Worm (Caenorhabditis elegans) whole organism, late embryonic: ENCODE data around the gene C30G7.2.

Source experiments
- C08G9.2 ChIP-seq: sonication (generic microtip); optimal IDR thresholded peaks from 2 replicates; lab custom pipeline; 2016; ENCODE audit warnings: mild to moderate bottlenecking, missing genetic modification characterization, moderate library complexity, missing compliant biosample characterization
- F13H6.1 ChIP-seq: sonication (generic microtip); optimal IDR thresholded peaks from 2 replicates; lab custom pipeline; 2016; ENCODE audit warnings: missing genetic modification characterization, missing compliant biosample characterization
- K02D7.2 ChIP-seq: sonication (generic microtip); optimal IDR thresholded peaks from 2 replicates; lab custom pipeline; 2017; ENCODE audit warnings: mild to moderate bottlenecking, missing genetic modification characterization, missing compliant biosample characterization
- K09A11.1 ChIP-seq: sonication (generic microtip); optimal IDR thresholded peaks from 2 replicates; lab custom pipeline; 2017; ENCODE audit warnings: antibody characterized with exemption, mild to moderate bottlenecking, missing genetic modification characterization, missing compliant biosample characterization; ENCODE audit not compliant: insufficient read depth
- ceh-2 ChIP-seq: sonication (generic microtip); optimal IDR thresholded peaks from 2 replicates; lab custom pipeline; 2016; ENCODE audit warnings: missing genotype, missing genetic modification characterization, missing compliant biosample characterization
- ceh-22 ChIP-seq: sonication (generic microtip); optimal IDR thresholded peaks from 2 replicates; lab custom pipeline; 2017; ENCODE audit warnings: missing biosample characterization, missing genetic modification characterization
- ceh-31 ChIP-seq: sonication (generic microtip); optimal IDR thresholded peaks from 2 replicates; lab custom pipeline; 2016; ENCODE audit warnings: missing genetic modification characterization, missing compliant biosample characterization
- ceh-34 ChIP-seq: sonication (generic microtip); optimal IDR thresholded peaks from 2 replicates; lab custom pipeline; 2016; ENCODE audit warnings: mild to moderate bottlenecking, missing genetic modification characterization, missing compliant biosample characterization
- ceh-45 ChIP-seq: fragments of 200-800 bp; sonication (Bioruptor generic); IDR thresholded peaks from 2 replicates; pipeline ENCODE4 v1.3.6; 2022; ENCODE audit warnings: missing genetic modification reagents, missing genetic modification characterization, missing compliant biosample characterization
- ceh-6 ChIP-seq: fragments of 200-800 bp; sonication (Bioruptor generic); optimal IDR thresholded peaks from 2 replicates; lab custom pipeline; 2018; ENCODE audit warnings: mild to moderate bottlenecking, missing genetic modification characterization, missing compliant biosample characterization
- ceh-9 ChIP-seq: sonication (generic microtip); optimal IDR thresholded peaks from 2 replicates; lab custom pipeline; 2016; ENCODE audit warnings: mild to moderate bottlenecking, missing genetic modification characterization, inconsistent platforms, missing compliant biosample characterization
- dmd-4 ChIP-seq: sonication (generic microtip); optimal IDR thresholded peaks from 2 replicates; lab custom pipeline; 2016; ENCODE audit warnings: borderline replicate concordance, missing genetic modification characterization, missing compliant biosample characterization
- elt-2 ChIP-seq: sonication (generic microtip); optimal IDR thresholded peaks from 2 replicates; lab custom pipeline; 2016; ENCODE audit warnings: missing genetic modification reagents, missing genetic modification characterization, missing compliant biosample characterization
- ets-4 ChIP-seq: sonication (generic microtip); optimal IDR thresholded peaks from 2 replicates; lab custom pipeline; 2016; ENCODE audit warnings: missing genetic modification characterization, missing compliant biosample characterization
- fkh-10 ChIP-seq: fragments of 150-350 bp; optimal IDR thresholded peaks from 2 replicates; lab custom pipeline; 2014; ENCODE audit warnings: missing biosample characterization, missing genetic modification reagents, missing genetic modification characterization
- fkh-6 ChIP-seq: sonication (generic microtip); optimal IDR thresholded peaks from 2 replicates; lab custom pipeline; 2016; ENCODE audit warnings: missing genetic modification characterization, missing compliant biosample characterization
- hlh-13 ChIP-seq: fragments of 200-800 bp; sonication (Bioruptor generic); optimal IDR thresholded peaks from 2 replicates; lab custom pipeline; 2018; ENCODE audit warnings: mild to moderate bottlenecking, missing genetic modification characterization, missing compliant biosample characterization
- hlh-6 ChIP-seq: sonication (generic microtip); optimal IDR thresholded peaks from 2 replicates; lab custom pipeline; 2016; ENCODE audit warnings: missing genotype, missing genetic modification characterization, missing compliant biosample characterization
- lim-6 ChIP-seq: sonication (generic microtip); optimal IDR thresholded peaks from 2 replicates; lab custom pipeline; 2016; ENCODE audit warnings: missing genetic modification characterization, missing compliant biosample characterization
- madf-2 ChIP-seq: sonication (generic microtip); optimal IDR thresholded peaks from 2 replicates; lab custom pipeline; 2017; ENCODE audit warnings: missing genetic modification characterization, missing compliant biosample characterization
- mec-3 ChIP-seq: sonication (generic microtip); optimal IDR thresholded peaks from 2 replicates; lab custom pipeline; 2016; ENCODE audit warnings: borderline replicate concordance, missing genetic modification characterization, missing compliant biosample characterization
- pax-1 ChIP-seq: fragments of 150-350 bp; optimal IDR thresholded peaks from 2 replicates; lab custom pipeline; 2014; ENCODE audit warnings: missing biosample characterization, missing genetic modification characterization
- pha-4 ChIP-seq: fragments of 150-350 bp; optimal IDR thresholded peaks from 2 replicates; lab custom pipeline; 2018; ENCODE audit warnings: missing biosample characterization, missing genetic modification reagents, missing genetic modification characterization
- syd-9 ChIP-seq: sonication (generic microtip); optimal IDR thresholded peaks from 2 replicates; lab custom pipeline; 2016; ENCODE audit warnings: mild to moderate bottlenecking, missing genetic modification characterization, moderate library complexity, missing compliant biosample characterization
- tbx-2 ChIP-seq: sonication (generic microtip); optimal IDR thresholded peaks from 2 replicates; lab custom pipeline; 2016; ENCODE audit warnings: missing genetic modification characterization, missing compliant biosample characterization
- ttx-3 ChIP-seq: sonication (generic microtip); optimal IDR thresholded peaks from 2 replicates; lab custom pipeline; 2016; ENCODE audit warnings: missing genetic modification reagents, missing genetic modification characterization, missing compliant biosample characterization
- unc-42 ChIP-seq: sonication (generic microtip); optimal IDR thresholded peaks from 2 replicates; lab custom pipeline; 2016; ENCODE audit warnings: missing genotype, missing genetic modification characterization, missing compliant biosample characterization
- unc-55 ChIP-seq: sonication (generic microtip); optimal IDR thresholded peaks from 2 replicates; lab custom pipeline; 2017; ENCODE audit warnings: missing biosample characterization, missing genetic modification reagents, missing genetic modification characterization
- unc-86 ChIP-seq: sonication (generic microtip); optimal IDR thresholded peaks from 2 replicates; lab custom pipeline; 2016; ENCODE audit warnings: missing genetic modification characterization, missing compliant biosample characterization
- zip-5 ChIP-seq: sonication (generic microtip); optimal IDR thresholded peaks from 2 replicates; lab custom pipeline; 2016; ENCODE audit warnings: missing genetic modification characterization, missing compliant biosample characterization
- ztf-16 ChIP-seq: sonication (generic microtip); optimal IDR thresholded peaks from 2 replicates; lab custom pipeline; 2017; ENCODE audit warnings: missing genetic modification characterization, missing compliant biosample characterization

The C30G7.2 gene

DNA sequence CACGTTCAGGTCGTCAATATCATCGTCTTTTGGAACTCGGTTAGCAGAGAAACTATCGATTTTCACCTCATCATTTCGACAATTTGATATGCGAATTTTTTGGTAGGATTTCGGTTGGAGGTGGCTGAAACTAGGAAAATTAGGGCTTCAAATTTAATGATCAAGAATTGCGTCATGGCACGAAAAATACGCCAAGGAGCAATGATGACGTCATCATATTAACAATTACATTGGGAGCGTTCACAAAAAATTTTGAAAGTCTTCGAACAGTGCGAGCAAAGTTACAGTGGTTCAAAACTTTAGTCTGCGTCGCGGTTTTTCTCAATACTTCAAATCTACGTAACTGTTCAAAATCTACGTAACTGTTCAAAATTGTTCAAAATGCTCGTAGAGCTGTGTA, 6.2 kb downstream of the C30G7.2 start:
- TF ChIP-seq hlh-13 (GFP tag; lab: Kevin White, UChicago): no peak
- TF ChIP-seq C08G9.2: no peak
- TF ChIP-seq ceh-2 (tag; lab: Kevin White, UChicago): no peak
- no peak for TF ChIP-seq mec-3 (tag; lab: Kevin White, UChicago)
- TF ChIP-seq dmd-4 (tag; lab: Kevin White, UChicago): no peak
- no peak for TF ChIP-seq F13H6.1 (tag; lab: Kevin White, UChicago)
- no peak for TF ChIP-seq ceh-9 (tag; lab: Kevin White, UChicago)
- no peak for TF ChIP-seq hlh-6 (tag; lab: Kevin White, UChicago)
- TF ChIP-seq tbx-2 (tag; lab: Kevin White, UChicago): no peak
- no peak for TF ChIP-seq pax-1 (tag; lab: Kevin White, UChicago)
- no peak for TF ChIP-seq K09A11.1 (tag; lab: Kevin White, UChicago)
- no peak for TF ChIP-seq fkh-10
- no peak for TF ChIP-seq ttx-3 (tag; lab: Kevin White, UChicago)
- no peak for TF ChIP-seq unc-55
- TF ChIP-seq K02D7.2 (tag; lab: Kevin White, UChicago): no peak
- no peak for TF ChIP-seq ztf-16
- TF ChIP-seq madf-2: no peak
- TF ChIP-seq, all 69 proteins: peak for 0

DNA sequence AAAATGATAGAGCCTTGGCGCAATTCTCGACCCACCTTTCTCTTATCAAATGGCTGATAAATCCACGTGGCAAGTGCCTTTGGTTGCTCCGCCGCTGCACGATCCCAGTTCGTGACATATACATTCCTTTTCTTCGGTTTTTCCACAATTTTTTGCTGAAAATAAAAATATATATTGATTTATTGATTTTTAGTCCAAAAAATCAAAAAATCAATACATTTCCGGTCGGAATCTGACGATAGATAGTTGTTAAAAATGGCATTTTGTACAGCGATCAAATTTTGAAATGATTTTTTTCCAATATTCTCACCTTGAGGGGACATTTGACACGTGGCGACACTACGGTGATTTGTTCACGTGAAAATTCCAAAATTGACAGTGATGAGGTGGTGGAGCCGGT, 7.1 kb downstream of the C30G7.2 start:
- no peak for TF ChIP-seq pha-4
- no peak for TF ChIP-seq unc-55
- no peak for TF ChIP-seq ets-4 (tag; lab: Kevin White, UChicago)
- no peak for TF ChIP-seq pax-1 (tag; lab: Kevin White, UChicago)
- no peak for TF ChIP-seq tbx-2 (tag; lab: Kevin White, UChicago)
- TF ChIP-seq dmd-4 (tag; lab: Kevin White, UChicago): no peak
- TF ChIP-seq zip-5 (tag; lab: Kevin White, UChicago): no peak
- no peak for TF ChIP-seq unc-42 (tag; lab: Kevin White, UChicago)
- TF ChIP-seq ceh-9 (tag; lab: Kevin White, UChicago): no peak
- TF ChIP-seq ceh-45 (GFP tag; lab: Robert Waterston, UW): no peak

DNA sequence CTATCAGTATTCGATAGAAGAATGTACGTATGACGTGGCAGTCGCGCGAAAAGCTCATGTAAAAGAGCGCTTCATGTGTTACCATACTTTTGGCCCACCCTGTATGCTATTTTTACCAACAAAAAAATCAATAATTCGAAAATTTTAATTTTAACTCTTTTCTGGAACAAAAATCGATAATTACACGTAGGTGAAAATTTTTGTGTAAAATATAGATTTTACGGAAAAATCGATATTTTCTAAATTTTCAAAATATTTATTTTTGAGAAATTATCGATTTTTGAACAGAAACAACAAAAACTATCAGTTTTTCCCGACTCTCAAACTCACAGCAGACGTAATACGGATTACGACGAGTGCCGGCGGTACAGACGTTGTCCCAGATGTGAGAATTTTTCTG, 8.4 kb downstream of the C30G7.2 start:
- TF ChIP-seq fkh-6 (tag; lab: Kevin White, UChicago) (no peak), ceh-31 (tag; lab: Kevin White, UChicago) (no peak), ceh-34 (tag; lab: Kevin White, UChicago) (no peak), lim-6 (tag; lab: Kevin White, UChicago) (no peak), ttx-3 (tag; lab: Kevin White, UChicago) (no peak), elt-2 (tag; lab: Kevin White, UChicago) (no peak), ceh-22 (tag; lab: Kevin White, UChicago) (no peak), zip-5 (tag; lab: Kevin White, UChicago) (no peak), dmd-4 (tag; lab: Kevin White, UChicago) (no peak)

DNA sequence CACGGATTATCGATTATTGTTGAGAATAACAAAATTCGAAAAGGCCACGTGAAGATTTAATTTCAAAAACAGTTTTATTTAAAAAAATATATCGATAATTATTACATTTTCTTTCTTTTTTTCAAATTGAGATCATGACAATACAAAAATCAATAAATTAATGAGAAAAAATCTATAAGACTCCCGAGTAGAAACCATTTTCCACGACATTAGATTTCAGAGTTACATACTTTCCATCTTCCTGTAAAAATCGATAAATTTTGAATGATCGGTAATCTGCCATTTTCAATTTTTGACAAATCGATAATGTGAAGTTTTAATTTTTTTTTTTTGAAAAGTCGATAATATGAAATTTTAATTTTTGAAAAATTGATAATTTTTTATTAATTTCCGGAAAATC, 9.0 kb downstream of the C30G7.2 start, which contains the start of gene C30G7.3:
Gene C30G7.3 (minus strand): TSS at position 8 of the 400 bp plus-strand sequence.
- no peak for TF ChIP-seq C08G9.2

DNA sequence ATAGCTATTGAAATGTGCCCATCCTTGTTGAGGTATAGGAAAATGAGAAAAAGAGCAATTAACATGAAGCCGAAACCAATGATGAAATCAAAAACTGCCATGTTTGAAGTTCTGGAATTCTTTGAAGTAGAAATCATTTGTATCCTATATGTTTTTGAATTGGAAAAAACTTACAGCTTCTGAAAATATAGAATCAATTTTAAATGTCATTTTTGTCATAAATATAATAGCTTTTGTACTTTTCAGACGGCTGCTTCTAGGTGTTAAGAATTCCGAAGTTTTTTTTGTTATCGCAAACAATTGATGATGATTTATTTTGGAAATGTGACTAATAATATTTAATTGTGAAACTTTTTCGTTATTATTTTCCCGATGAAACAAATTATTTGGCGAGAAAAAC, 10.3 kb downstream of the C30G7.2 start, which contains the start of gene C30G7.4:
Gene C30G7.4 (minus strand): TSS at position 101 of the 400 bp plus-strand sequence.
- TF ChIP-seq ceh-6 (GFP tag; lab: Kevin White, UChicago) (no peak), tbx-2 (tag; lab: Kevin White, UChicago) (no peak), madf-2 (no peak), unc-86 (tag; lab: Kevin White, UChicago) (no peak), fkh-6 (tag; lab: Kevin White, UChicago) (no peak), dmd-4 (tag; lab: Kevin White, UChicago) (no peak), unc-42 (tag; lab: Kevin White, UChicago) (no peak), syd-9 (tag; lab: Kevin White, UChicago) (no peak), F13H6.1 (tag; lab: Kevin White, UChicago) (no peak), lim-6 (tag; lab: Kevin White, UChicago) (no peak)
- TF ChIP-seq, all 69 proteins: peak for 0
